Worm (Caenorhabditis elegans) whole organism, L4 larva: ENCODE measurements around the gene Y97E10AR.6.

Experiments
- D1046.2 ChIP-seq: fragments of 200-800 bp; sonication (Bioruptor generic); IDR thresholded peaks from 2 replicates; pipeline ENCODE4 v1.3.6; 2022; ENCODE audit warnings: missing genetic modification characterization, missing compliant biosample characterization
- F44E2.7 ChIP-seq: fragments of 200-800 bp; sonication (Bioruptor generic); IDR thresholded peaks from 2 replicates; pipeline ENCODE4 v2.1.2; 2022; ENCODE audit warnings: missing genetic modification characterization, missing compliant biosample characterization
- T26A8.4 ChIP-seq: fragments of 200-800 bp; sonication (Bioruptor generic); IDR thresholded peaks from 2 replicates; pipeline ENCODE4 v1.3.6; 2022; ENCODE audit warnings: missing genetic modification characterization, missing compliant biosample characterization
- Y48G9A.11 ChIP-seq: fragments of 200-800 bp; sonication (Bioruptor generic); IDR thresholded peaks from 2 replicates; pipeline ENCODE4 v1.3.6; 2022; ENCODE audit warnings: missing genetic modification reagents, missing genetic modification characterization, missing compliant biosample characterization
- Y5F2A.4 ChIP-seq: fragments of 200-800 bp; sonication (Bioruptor generic); optimal IDR thresholded peaks from 2 replicates; lab custom pipeline; 2018; ENCODE audit warnings: mild to moderate bottlenecking, missing genetic modification characterization, missing compliant biosample characterization
- ZK546.5 ChIP-seq, 2 experiments: sonication (generic microtip); optimal IDR thresholded peaks; 2 replicates each; lab custom pipeline; 2017; ENCODE audit warnings: missing biosample characterization in 2 of 2, missing genetic modification characterization in 2 of 2
- aha-1 ChIP-seq: fragments of 150-350 bp; peaks from one replicate; lab custom pipeline; 2014; ENCODE audit warnings: missing biosample characterization, missing genetic modification characterization
- aly-2 ChIP-seq: sonication (generic microtip); optimal IDR thresholded peaks from 2 replicates; lab custom pipeline; 2018; ENCODE audit warnings: missing biosample characterization, missing genetic modification characterization
- arid-1 ChIP-seq: fragments of 200-800 bp; sonication (Bioruptor generic); conservative IDR thresholded peaks from 2 replicates; pipeline ENCODE4 v1.3.6; 2022; ENCODE audit warnings: missing genetic modification reagents, missing genetic modification characterization, missing compliant biosample characterization
- attf-4 ChIP-seq: sonication (generic microtip); optimal IDR thresholded peaks from 3 replicates; lab custom pipeline; 2017; ENCODE audit warnings: missing biosample characterization, missing genetic modification characterization
- ceh-28 ChIP-seq: fragments of 150-350 bp; optimal IDR thresholded peaks from 2 replicates; lab custom pipeline; 2014; ENCODE audit warnings: missing biosample characterization, missing genetic modification reagents, missing genetic modification characterization
- ceh-82 ChIP-seq: sonication (generic microtip); optimal IDR thresholded peaks from 2 replicates; lab custom pipeline; 2017; ENCODE audit warnings: missing biosample characterization, missing genetic modification characterization
- daf-12 ChIP-seq: fragments of 150-350 bp; optimal IDR thresholded peaks from 2 replicates; lab custom pipeline; 2014; ENCODE audit warnings: missing biosample characterization, missing genetic modification reagents, missing genetic modification characterization
- daf-16 ChIP-seq, 3 experiments: sonication (generic microtip); optimal IDR thresholded peaks; 2 replicates each; lab custom pipeline; 2016 to 2017; ENCODE audit warnings: missing genetic modification characterization in 3 of 3, missing genetic modification reagents in 3 of 3, mild to moderate bottlenecking in 2 of 3, missing compliant biosample characterization in 2 of 3, missing biosample characterization in 1 of 3, moderate library complexity in 1 of 3
- dmd-6 ChIP-seq: fragments of 200-800 bp; sonication (Bioruptor generic); IDR thresholded peaks from 2 replicates; pipeline ENCODE4 v1.3.6; 2022; ENCODE audit warnings: missing genetic modification reagents, missing genetic modification characterization, missing compliant biosample characterization
- dmd-9 ChIP-seq: fragments of 200-800 bp; sonication (Bioruptor generic); IDR thresholded peaks from 2 replicates; pipeline ENCODE4 v1.3.6; 2022; ENCODE audit warnings: missing genetic modification reagents, missing genetic modification characterization, missing compliant biosample characterization
- dpl-1 ChIP-seq: fragments of 150-350 bp; optimal IDR thresholded peaks from 2 replicates; lab custom pipeline; 2014; ENCODE audit warnings: missing biosample characterization, missing genetic modification reagents, missing genetic modification characterization
- duxl-1 ChIP-seq: sonication (generic microtip); optimal IDR thresholded peaks from 2 replicates; lab custom pipeline; 2016; ENCODE audit warnings: mild to moderate bottlenecking, missing genetic modification characterization, moderate library complexity, missing compliant biosample characterization; ENCODE audit not compliant: poor library complexity
- dve-1 ChIP-seq: sonication (generic microtip); optimal IDR thresholded peaks from 2 replicates; lab custom pipeline; 2017; ENCODE audit warnings: antibody characterized with exemption, mild to moderate bottlenecking, missing genetic modification characterization, missing compliant biosample characterization; ENCODE audit not compliant: insufficient read depth
- gei-8 ChIP-seq: fragments of 200-800 bp; sonication (Bioruptor generic); optimal IDR thresholded peaks from 2 replicates; lab custom pipeline; 2018; ENCODE audit warnings: mild to moderate bottlenecking, missing genetic modification characterization, missing compliant biosample characterization
- hif-1 ChIP-seq, 2 experiments: sonication (generic microtip); optimal IDR thresholded peaks; 2 replicates each; lab custom pipeline; 2016 to 2017; ENCODE audit warnings: missing compliant biosample characterization in 2 of 2, missing genetic modification characterization in 2 of 2, missing genetic modification reagents in 2 of 2, missing genotype in 2 of 2, mild to moderate bottlenecking in 1 of 2
- hlh-11 ChIP-seq: fragments of 200-800 bp; sonication (Bioruptor generic); optimal IDR thresholded peaks from 2 replicates; lab custom pipeline; 2018; ENCODE audit warnings: mild to moderate bottlenecking, missing genetic modification characterization, missing compliant biosample characterization
- hlh-30 ChIP-seq: sonication (generic microtip); optimal IDR thresholded peaks from 2 replicates; lab custom pipeline; 2017; ENCODE audit warnings: antibody characterized with exemption, mild to moderate bottlenecking, missing genetic modification characterization, missing compliant biosample characterization; ENCODE audit not compliant: insufficient read depth
- hmg-1.1 ChIP-seq: fragments of 200-800 bp; sonication (Bioruptor generic); IDR thresholded peaks from 2 replicates; pipeline ENCODE4 v1.3.6; 2022; ENCODE audit warnings: missing genetic modification reagents, missing genetic modification characterization, missing compliant biosample characterization
- lim-7 ChIP-seq: fragments of 200-800 bp; sonication (Bioruptor generic); IDR thresholded peaks from 2 replicates; pipeline ENCODE4 v1.3.6; 2022; ENCODE audit warnings: missing genetic modification characterization, missing compliant biosample characterization
- lin-1 ChIP-seq: fragments of 200-800 bp; sonication (Bioruptor generic); IDR thresholded peaks from 2 replicates; pipeline ENCODE4 v1.3.6; 2022; ENCODE audit warnings: missing genetic modification reagents, missing genetic modification characterization, missing compliant biosample characterization
- lin-29 ChIP-seq: fragments of 200-800 bp; sonication (Bioruptor generic); IDR thresholded peaks from 2 replicates; pipeline ENCODE4 v1.3.6; 2022; ENCODE audit warnings: missing genetic modification reagents, missing genetic modification characterization, missing compliant biosample characterization
- lin-38 ChIP-seq: fragments of 200-800 bp; sonication (Bioruptor generic); IDR thresholded peaks from 2 replicates; pipeline ENCODE4 v1.3.6; 2022; ENCODE audit warnings: missing genetic modification reagents, missing genetic modification characterization, missing compliant biosample characterization
- lsy-2 ChIP-seq, 2 experiments: fragments of 150-350 bp in 1 of 2; sonication (generic microtip) in 1 of 2; optimal IDR thresholded peaks; 2 replicates each; lab custom pipeline; 2014 to 2017; ENCODE audit warnings: missing biosample characterization in 2 of 2, missing genetic modification characterization in 2 of 2
- mdl-1 ChIP-seq, 2 experiments: fragments of 150-350 bp in 1 of 2; sonication (generic microtip) in 1 of 2; optimal IDR thresholded peaks; 2 replicates each; lab custom pipeline; 2014 to 2017; ENCODE audit warnings: missing biosample characterization in 2 of 2, missing genetic modification characterization in 2 of 2
- mdt-29 ChIP-seq: fragments of 200-800 bp; sonication (Bioruptor generic); IDR thresholded peaks from 2 replicates; pipeline ENCODE4 v1.3.6; 2022; ENCODE audit warnings: missing genetic modification reagents, missing genetic modification characterization, missing compliant biosample characterization
- mep-1 ChIP-seq: fragments of 150-350 bp; sonication (generic microtip); optimal IDR thresholded peaks from 3 replicates; lab custom pipeline; 2014; ENCODE audit warnings: missing biosample characterization, missing genetic modification characterization
- nhr-10 ChIP-seq: fragments of 150-350 bp; optimal IDR thresholded peaks from 2 replicates; lab custom pipeline; 2014; ENCODE audit warnings: missing biosample characterization, missing genetic modification characterization
- nhr-28 ChIP-seq: fragments of 150-350 bp; optimal IDR thresholded peaks from 2 replicates; lab custom pipeline; 2014; ENCODE audit warnings: missing biosample characterization, missing genetic modification characterization
- nhr-42 ChIP-seq: fragments of 200-800 bp; sonication (Bioruptor generic); IDR thresholded peaks from 2 replicates; pipeline ENCODE4 v1.3.6; 2022; ENCODE audit warnings: missing genetic modification characterization, missing compliant biosample characterization
- nhr-76 ChIP-seq: fragments of 150-350 bp; optimal IDR thresholded peaks from 2 replicates; lab custom pipeline; 2014; ENCODE audit warnings: missing biosample characterization, missing genetic modification characterization
- pha-4 ChIP-seq, 2 experiments: fragments of 150-350 bp in 1 of 2; fragments of 200-800 bp in 1 of 2; sonication (Bioruptor generic) in 1 of 2; IDR thresholded peaks in 1 of 2; optimal IDR thresholded peaks in 1 of 2; 2 replicates each; pipeline versions ENCODE4 v1.3.6 to Lab custom; 2014 to 2022; ENCODE audit warnings: missing genetic modification characterization in 2 of 2, missing genetic modification reagents in 2 of 2, missing biosample characterization in 1 of 2, missing compliant biosample characterization in 1 of 2
- php-3 ChIP-seq: fragments of 200-800 bp; sonication (Bioruptor generic); IDR thresholded peaks from 2 replicates; pipeline ENCODE4 v1.3.6; 2022; ENCODE audit warnings: missing genetic modification reagents, missing genetic modification characterization, missing compliant biosample characterization
- rbr-2 ChIP-seq: sonication (generic microtip); optimal IDR thresholded peaks from 2 replicates; lab custom pipeline; 2016; ENCODE audit warnings: missing genotype, missing genetic modification characterization, missing compliant biosample characterization
- set-16 ChIP-seq: fragments of 200-800 bp; sonication (Bioruptor generic); IDR thresholded peaks from 2 replicates; pipeline ENCODE4 v1.3.6; 2022; ENCODE audit warnings: missing genetic modification reagents, missing genetic modification characterization, missing compliant biosample characterization
- skn-1 ChIP-seq: fragments of 150-350 bp; optimal IDR thresholded peaks from 2 replicates; lab custom pipeline; 2014; ENCODE audit warnings: missing biosample characterization, missing genetic modification characterization
- snpc-1.2 ChIP-seq: fragments of 200-800 bp; sonication (Bioruptor generic); IDR thresholded peaks from 2 replicates; pipeline ENCODE4 v1.3.6; 2022; ENCODE audit warnings: missing genetic modification reagents, missing genetic modification characterization, missing compliant biosample characterization
- snpc-4 ChIP-seq: fragments of 150-350 bp; optimal IDR thresholded peaks from 2 replicates; lab custom pipeline; 2014; ENCODE audit warnings: missing biosample characterization, missing genetic modification characterization
- spr-1 ChIP-seq: sonication (generic microtip); optimal IDR thresholded peaks from 2 replicates; lab custom pipeline; 2016; ENCODE audit warnings: mild to moderate bottlenecking, missing genetic modification characterization, missing compliant biosample characterization
- unc-130 ChIP-seq: sonication (generic microtip); optimal IDR thresholded peaks from 2 replicates; lab custom pipeline; 2016; ENCODE audit warnings: missing genetic modification reagents, missing genetic modification characterization, missing compliant biosample characterization
- vab-7 ChIP-seq: fragments of 200-800 bp; sonication (Bioruptor generic); IDR thresholded peaks from 2 replicates; pipeline ENCODE4 v1.3.6; 2022; ENCODE audit warnings: missing genetic modification reagents, missing genetic modification characterization, missing compliant biosample characterization
- zag-1 ChIP-seq: fragments of 150-350 bp; optimal IDR thresholded peaks from 2 replicates; lab custom pipeline; 2014; ENCODE audit warnings: missing biosample characterization, missing genetic modification characterization
- zfp-2 ChIP-seq: sonication (generic microtip); optimal IDR thresholded peaks from 2 replicates; lab custom pipeline; 2016; ENCODE audit warnings: mild to moderate bottlenecking, missing genetic modification characterization, missing compliant biosample characterization
- zfp-3 ChIP-seq: fragments of 200-800 bp; sonication (Bioruptor generic); conservative IDR thresholded peaks from 2 replicates; pipeline ENCODE4 v1.3.6; 2022; ENCODE audit warnings: missing genetic modification reagents, missing genetic modification characterization, missing compliant biosample characterization
- zip-2 ChIP-seq: fragments of 150-350 bp; optimal IDR thresholded peaks from 2 replicates; lab custom pipeline; 2014; ENCODE audit warnings: missing biosample characterization, missing genetic modification characterization
- ztf-7 ChIP-seq: fragments of 150-350 bp; optimal IDR thresholded peaks from 2 replicates; lab custom pipeline; 2014; ENCODE audit warnings: missing biosample characterization, missing genetic modification characterization

The Y97E10AR.6 gene

ce11 chrV:8013901-8014388 is at the start of gene Y97E10AR.6:
TSS of gene Y97E10AR.6 (minus strand) at chrV:8013951.
- TF ChIP-seq T26A8.4 (GFP tag; lab: Robert Waterston, UW) (no peak), spr-1 (tag; lab: Kevin White, UChicago) (no peak), dve-1 (tag; lab: Kevin White, UChicago) (peak; percentile 25), arid-1 (no peak), nhr-10 (no peak), nhr-42 (GFP tag; lab: Robert Waterston, UW) (no peak), lin-1 (GFP tag; lab: Robert Waterston, UW) (no peak), Y48G9A.11 (no peak), gei-8 (no peak), hmg-1.1 (GFP tag; lab: Robert Waterston, UW) (0 out of 2 replicates have a peak, but pooled peaks have one; percentile 22), ceh-82 (tag; lab: Kevin White, UChicago) (no peak), pha-4 (GFP tag; IDR thresholded peaks at IDR 0.05; lab: Robert Waterston, UW) (no peak), pha-4 (tag; optimal IDR thresholded peaks at IDR 0.05; lab: Kevin White, UChicago) (peak; percentile 16), Y5F2A.4 (GFP tag; lab: Kevin White, UChicago) (no peak), vab-7 (no peak), daf-16 (GFP tag; optimal IDR thresholded peaks at IDR 0.05; lab: Kevin White, UChicago) (no peak), daf-16 (tag; optimal IDR thresholded peaks at IDR 0.05; lab: Kevin White, UChicago) (peak; percentile 25), F44E2.7 (no peak), hif-1 (tag; optimal IDR thresholded peaks at IDR 0.05; lab: Kevin White, UChicago) (peak in 1 of 2 experiments; percentile 14), nhr-28 (peak; percentile 43), zfp-2 (tag; lab: Kevin White, UChicago) (no peak), mdl-1 (tag; optimal IDR thresholded peaks at IDR 0.05; lab: Kevin White, UChicago) (peak in 1 of 2 experiments; percentile 64), lin-29 (no peak), dmd-6 (GFP tag; lab: Robert Waterston, UW) (peak; percentile 37), D1046.2 (GFP tag; lab: Robert Waterston, UW) (no peak), hlh-30 (tag; lab: Kevin White, UChicago) (peak; percentile 98), lsy-2 (tag; optimal IDR thresholded peaks at IDR 0.05; lab: Kevin White, UChicago) (peak in 1 of 2 experiments; percentile 50), ztf-7 (tag; lab: Kevin White, UChicago) (peak; percentile 23), unc-130 (GFP tag; lab: Kevin White, UChicago) (no peak), lim-7 (GFP tag; lab: Robert Waterston, UW) (no peak), snpc-1.2 (GFP tag; lab: Robert Waterston, UW) (no peak), set-16 (GFP tag; lab: Robert Waterston, UW) (no peak), zip-2 (tag; lab: Kevin White, UChicago) (no peak), ceh-28 (tag; lab: Kevin White, UChicago) (no peak), attf-4 (no peak), mdt-29 (GFP tag; lab: Robert Waterston, UW) (no peak), php-3 (GFP tag; lab: Robert Waterston, UW) (no peak), nhr-76 (no peak), duxl-1 (tag; lab: Kevin White, UChicago) (no peak), hlh-11 (tag; lab: Kevin White, UChicago) (peak; percentile 41), aly-2 (tag; lab: Kevin White, UChicago) (no peak), daf-12 (tag; lab: Kevin White, UChicago) (no peak), ZK546.5 (tag; optimal IDR thresholded peaks at IDR 0.05; lab: Kevin White, UChicago) (no peak), dmd-9 (GFP tag; lab: Robert Waterston, UW) (no peak), mep-1 (tag; lab: Kevin White, UChicago) (peak; percentile 35), snpc-4 (tag; lab: Kevin White, UChicago) (no peak), rbr-2 (tag; lab: Kevin White, UChicago) (peak; percentile 26), lin-38 (peak; percentile 70), dpl-1 (GFP tag; lab: Kevin White, UChicago) (no peak), zag-1 (tag; lab: Kevin White, UChicago) (no peak), zfp-3 (no peak), skn-1 (no peak), aha-1 (tag; lab: Kevin White, UChicago) (peak; percentile 85)
